Fruit fly (Drosophila melanogaster) whole organism: Measurements from ENCODE around the gene Mp.
A peak's percentile ranks its signal among the peaks of the same experiment; 100 is the strongest.

Experiments
- CG8478 ChIP-seq: fragments of >200 bp; optimal IDR thresholded peaks from 2 replicates; lab custom pipeline; 2018; ENCODE audit warnings: inconsistent platforms
- Dll ChIP-seq: fragments of >200 bp; optimal IDR thresholded peaks from 2 replicates; lab custom pipeline; 2017
- EcR ChIP-seq, 2 experiments: fragments of >200 bp; optimal IDR thresholded peaks; 2 replicates each; lab custom pipeline; 2017; ENCODE audit warnings: missing biosample characterization in 2 of 2, missing genetic modification characterization in 2 of 2, missing genetic modification reagents in 2 of 2
- pan ChIP-seq: fragments of >200 bp; optimal IDR thresholded peaks from 2 replicates; lab custom pipeline; 2017
- psq ChIP-seq: fragments of >200 bp; optimal IDR thresholded peaks from 2 replicates; lab custom pipeline; 2017
- usp ChIP-seq: fragments of >200 bp; optimal IDR thresholded peaks from 2 replicates; lab custom pipeline; 2017; ENCODE audit warnings: missing biosample characterization, missing genetic modification characterization, mixed read lengths

Mp gene

dm6 chr3L:6984486-6984885 lies 14.2 kb upstream of the Mp start, which contains the start of the genes CG32388 and CG43439:
Gene CG32388 (minus strand): TSS chr3L:6984586.
Gene CG43439 (minus strand): TSS chr3L:6984586.
- TF ChIP-seq EcR (GFP tag; optimal IDR thresholded peaks at IDR 0.05; lab: Kevin White, UChicago) (no peak), CG8478 (lab: Kevin White, UChicago) (no peak), psq (lab: Kevin White, UChicago) (no peak), Dll (lab: Kevin White, UChicago) (no peak), pan (lab: Kevin White, UChicago) (no peak), usp (GFP tag; lab: Kevin White, UChicago) (no peak)

DNA sequence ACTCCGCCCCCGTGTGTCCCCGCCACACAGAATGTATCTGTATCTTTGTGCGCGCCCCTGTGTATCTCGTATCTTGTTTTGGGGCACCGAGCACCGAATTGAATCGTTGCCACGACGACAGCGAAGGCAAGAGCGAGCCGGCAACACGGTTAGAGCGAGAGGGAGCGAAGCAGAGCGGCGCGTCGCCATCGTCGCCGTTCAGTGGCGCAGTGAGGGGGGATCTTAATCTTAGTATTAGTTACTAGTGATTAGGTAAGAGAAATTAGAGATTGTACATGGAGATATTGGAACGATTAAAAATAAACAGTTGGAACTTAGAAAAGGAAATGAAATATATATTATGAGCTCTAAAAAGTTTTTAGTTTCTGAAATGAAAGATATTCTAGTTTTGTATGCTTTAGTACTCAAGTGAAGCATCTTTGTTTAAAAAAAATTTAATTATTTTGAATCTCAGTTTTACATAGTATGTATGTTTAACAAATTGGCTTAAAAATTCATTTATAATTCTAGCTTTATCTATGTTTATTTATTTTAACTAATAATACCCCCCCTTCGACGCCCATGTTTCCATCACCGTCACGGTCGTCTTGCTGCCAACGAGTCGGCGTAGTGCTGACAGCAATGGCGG lies 9.6 kb upstream of the Mp start:
- TF ChIP-seq Dll (lab: Kevin White, UChicago) (no peak), EcR (GFP tag; optimal IDR thresholded peaks at IDR 0.05; lab: Kevin White, UChicago) (no peak), CG8478 (lab: Kevin White, UChicago) (no peak), usp (GFP tag; lab: Kevin White, UChicago) (no peak), psq (lab: Kevin White, UChicago) (no peak), pan (lab: Kevin White, UChicago) (no peak)

DNA sequence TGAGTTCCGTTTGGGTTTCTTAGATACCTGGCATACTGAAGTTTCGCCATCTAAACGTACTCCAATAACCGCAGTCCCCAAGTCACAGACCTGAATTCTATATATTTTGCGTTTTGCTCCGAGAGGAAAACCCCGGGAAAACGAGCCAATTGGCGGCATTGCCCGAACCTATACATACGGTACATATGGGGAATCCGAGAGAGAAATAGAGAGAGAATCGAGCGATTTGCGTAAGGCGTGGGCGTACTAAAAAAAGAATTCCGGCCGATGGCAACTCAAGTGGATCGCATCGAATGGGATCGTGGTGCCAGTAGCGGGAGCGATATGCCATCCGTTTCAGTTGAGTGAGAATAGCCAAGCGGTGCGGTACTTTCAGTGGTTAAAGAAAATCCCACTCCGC lies 8.4 kb upstream of the Mp start, which contains the start of gene bin:
Gene bin (plus strand): TSS at position 335 of the 400 bp plus-strand sequence.
- TF ChIP-seq Dll (lab: Kevin White, UChicago): no peak
- TF ChIP-seq psq (lab: Kevin White, UChicago): no peak
- TF ChIP-seq EcR (GFP tag; optimal IDR thresholded peaks at IDR 0.05; lab: Kevin White, UChicago): no peak
- no peak for TF ChIP-seq usp (GFP tag; lab: Kevin White, UChicago)
- TF ChIP-seq CG8478 (lab: Kevin White, UChicago): no peak
- no peak for TF ChIP-seq pan (lab: Kevin White, UChicago)

DNA sequence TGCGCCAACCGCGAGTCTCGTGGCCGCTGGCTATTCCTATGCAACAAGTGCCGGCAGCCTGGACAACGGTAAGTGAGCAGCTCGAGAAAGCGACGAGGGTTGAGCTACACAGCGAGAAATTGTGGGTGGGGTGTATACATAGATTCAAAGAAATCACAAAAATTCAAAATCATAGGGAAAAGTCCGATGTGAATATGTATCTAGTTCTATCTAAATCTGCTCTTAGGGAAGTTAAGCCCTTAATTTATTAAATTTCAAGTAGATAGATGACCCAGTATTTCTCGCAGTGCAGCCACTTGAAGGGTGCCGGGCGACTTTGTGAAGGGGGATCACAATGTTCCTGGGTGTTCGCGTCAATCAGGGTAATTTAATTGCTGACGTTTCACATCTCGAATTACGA lies 5.3 kb upstream of the Mp start:
- TF ChIP-seq pan (lab: Kevin White, UChicago): no peak
- TF ChIP-seq Dll (lab: Kevin White, UChicago): no peak
- no peak for TF ChIP-seq usp (GFP tag; lab: Kevin White, UChicago)
- TF ChIP-seq psq (lab: Kevin White, UChicago): no peak

dm6 chr3L:6995364-6995749 lies 3.3 kb upstream of the Mp start:
- no peak for TF ChIP-seq pan (lab: Kevin White, UChicago)
- TF ChIP-seq EcR (GFP tag; optimal IDR thresholded peaks at IDR 0.05; lab: Kevin White, UChicago): no peak
- no peak for TF ChIP-seq usp (GFP tag; lab: Kevin White, UChicago)
- TF ChIP-seq psq (lab: Kevin White, UChicago): no peak
- no peak for TF ChIP-seq CG8478 (lab: Kevin White, UChicago)
- no peak for TF ChIP-seq Dll (lab: Kevin White, UChicago)

DNA sequence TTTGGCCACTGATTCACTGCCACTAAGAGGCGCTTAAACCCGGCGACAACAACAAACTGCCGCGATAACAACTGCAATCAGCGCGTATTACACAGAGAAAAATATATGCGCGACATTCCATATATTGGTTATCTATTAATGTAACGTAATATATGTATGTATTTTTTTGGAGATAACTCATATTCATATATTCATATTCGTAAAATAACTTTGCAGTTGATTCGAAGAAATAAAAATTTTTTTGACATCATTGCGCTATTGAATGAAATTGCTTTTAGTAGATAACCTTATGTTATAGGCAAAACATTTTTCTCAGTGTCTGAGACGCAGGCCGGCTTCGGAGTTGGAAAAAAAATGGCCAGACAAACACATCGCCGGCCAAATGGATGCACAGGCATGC lies 1.7 kb upstream of the Mp start:
- TF ChIP-seq usp (GFP tag; lab: Kevin White, UChicago) (no peak), pan (lab: Kevin White, UChicago) (no peak), CG8478 (lab: Kevin White, UChicago) (no peak), EcR (GFP tag; optimal IDR thresholded peaks at IDR 0.05; lab: Kevin White, UChicago) (no peak), psq (lab: Kevin White, UChicago) (no peak), Dll (lab: Kevin White, UChicago) (no peak)

DNA sequence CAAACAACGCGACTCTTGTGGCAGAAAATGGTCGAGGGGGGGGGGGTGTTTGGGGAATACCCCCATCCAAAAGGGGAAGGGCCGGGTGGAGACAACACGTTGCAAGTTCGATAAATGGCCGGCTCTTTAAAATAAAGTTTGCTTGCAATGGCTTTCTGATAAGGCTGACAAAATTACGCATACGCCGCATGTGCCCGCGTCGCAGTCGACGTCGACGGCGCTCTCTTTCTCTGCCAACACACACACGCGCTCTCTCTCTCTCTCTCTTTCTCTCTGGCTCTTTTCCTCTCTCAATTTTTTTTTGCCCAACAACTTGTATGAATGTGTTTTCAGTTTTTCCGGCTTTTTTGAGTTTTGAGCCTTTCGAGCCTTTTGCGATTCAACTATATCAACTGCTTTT lies 1.2 kb upstream of the Mp start:
- TF ChIP-seq EcR (GFP tag; optimal IDR thresholded peaks at IDR 0.05; lab: Kevin White, UChicago): no peak
- TF ChIP-seq Dll (lab: Kevin White, UChicago): peak; percentile 73
- no peak for TF ChIP-seq psq (lab: Kevin White, UChicago)

DNA sequence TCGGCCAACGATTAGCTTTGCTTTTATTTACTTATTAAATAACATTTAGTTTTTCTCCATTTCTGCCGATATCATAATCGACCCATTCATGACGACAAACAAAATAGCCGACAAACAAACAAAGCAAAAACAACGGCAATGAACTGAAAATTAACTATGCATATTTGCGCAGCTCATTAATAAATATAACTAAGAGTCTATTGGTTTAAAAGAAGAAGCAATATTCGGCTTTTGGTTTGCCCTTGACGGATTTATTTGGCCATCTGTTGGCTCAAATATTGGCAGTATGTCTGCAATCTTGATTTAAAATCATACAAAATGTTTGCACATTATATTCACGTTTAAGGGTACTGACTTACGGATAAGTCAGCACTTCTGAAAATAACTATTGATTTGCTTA lies 1.4 kb downstream of the Mp start:
- TF ChIP-seq CG8478 (lab: Kevin White, UChicago): no peak
- no peak for TF ChIP-seq usp (GFP tag; lab: Kevin White, UChicago)
- no peak for TF ChIP-seq Dll (lab: Kevin White, UChicago)
- no peak for TF ChIP-seq pan (lab: Kevin White, UChicago)
- no peak for TF ChIP-seq EcR (GFP tag; optimal IDR thresholded peaks at IDR 0.05; lab: Kevin White, UChicago)
- TF ChIP-seq psq (lab: Kevin White, UChicago): no peak

DNA sequence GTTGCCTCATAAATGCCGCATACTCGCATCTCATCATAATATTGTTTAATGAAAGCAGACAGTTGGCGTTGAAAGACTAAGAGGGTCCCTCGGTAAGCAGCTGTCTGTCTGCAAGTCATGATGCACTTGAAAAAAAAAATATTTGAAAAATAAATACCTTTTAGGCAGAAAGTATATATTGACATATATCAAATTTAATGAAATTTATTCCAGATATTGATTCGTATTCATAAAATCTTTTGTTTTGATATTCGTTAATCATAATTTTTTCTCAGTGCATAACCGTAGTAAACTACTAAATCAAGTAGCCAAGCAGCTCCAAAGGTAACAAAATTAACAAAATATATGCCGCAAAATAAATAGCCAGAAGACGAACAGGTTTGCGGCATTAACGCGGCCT lies 3.2 kb downstream of the Mp start:
- TF ChIP-seq EcR (GFP tag; optimal IDR thresholded peaks at IDR 0.05; lab: Kevin White, UChicago): no peak
- TF ChIP-seq pan (lab: Kevin White, UChicago): no peak
- no peak for TF ChIP-seq usp (GFP tag; lab: Kevin White, UChicago)
- no peak for TF ChIP-seq psq (lab: Kevin White, UChicago)
- no peak for TF ChIP-seq Dll (lab: Kevin White, UChicago)
- TF ChIP-seq CG8478 (lab: Kevin White, UChicago): no peak

- no peak for TF ChIP-seq psq (lab: Kevin White, UChicago)
- TF ChIP-seq CG8478 (lab: Kevin White, UChicago): no peak
- no peak for TF ChIP-seq usp (GFP tag; lab: Kevin White, UChicago)
- TF ChIP-seq pan (lab: Kevin White, UChicago): no peak
- TF ChIP-seq EcR (GFP tag; optimal IDR thresholded peaks at IDR 0.05; lab: Kevin White, UChicago): no peak
- no peak for TF ChIP-seq Dll (lab: Kevin White, UChicago)
Measured at dm6 chr3L:7002355-7002754, 3.7 kb downstream of the Mp start.

- TF ChIP-seq psq (lab: Kevin White, UChicago): no peak
- no peak for TF ChIP-seq pan (lab: Kevin White, UChicago)
- no peak for TF ChIP-seq CG8478 (lab: Kevin White, UChicago)
- no peak for TF ChIP-seq EcR (GFP tag; optimal IDR thresholded peaks at IDR 0.05; lab: Kevin White, UChicago)
- no peak for TF ChIP-seq usp (GFP tag; lab: Kevin White, UChicago)
- no peak for TF ChIP-seq Dll (lab: Kevin White, UChicago)
Measured at dm6 chr3L:7003132-7003531, 4.5 kb downstream of the Mp start.
